Fruit fly (Drosophila melanogaster): ENCODE data around the gene CCHa2.

dm6 chr3R:13415186-13415585 lies 20.2 kb upstream of the CCHa2 start, which contains the start of gene yellow-e:
- TF ChIP-seq pad (GFP tag; optimal IDR thresholded peaks at IDR 0.05), result no peak
- no peak for TF ChIP-seq kay (GFP tag; ENCODE audit: borderline replicate concordance)

Data from whole organism, adult.